Fruit fly (Drosophila melanogaster) whole organism, wandering third instar larva: ENCODE results near the gene CG17029.

Experiments used
- dsf ChIP-seq: sonication (Bioruptor generic); optimal IDR thresholded peaks from 2 replicates; lab custom pipeline; 2016; ENCODE audit warnings: missing biosample characterization, missing genetic modification characterization, borderline replicate concordance
- lola ChIP-seq: fragments of >200 bp; optimal IDR thresholded peaks from 2 replicates; lab custom pipeline; 2017; ENCODE audit warnings: missing biosample characterization, missing genetic modification characterization

dm6 chr3L:16011319-16012210 lies 34.9 kb downstream of the CG17029 start, which contains the start of gene mib1:
- TF ChIP-seq dsf (GFP tag; lab: Kevin White, UChicago): no peak
- no peak for TF ChIP-seq lola (GFP tag; lab: Kevin White, UChicago)
